Fruit fly (Drosophila melanogaster) whole organism, prepupa: Measurements from ENCODE around the gene CG5541.
A peak's percentile ranks its signal among the peaks of the same experiment; 100 is the strongest.

Experiments used
- Blimp-1 ChIP-seq: fragments of 200-800 bp; sonication (Bioruptor generic); optimal IDR thresholded peaks from 3 replicates; lab custom pipeline; 2017; ENCODE audit warnings: missing biosample characterization, missing genetic modification characterization, mild to moderate bottlenecking, moderate library complexity, missing genetic modification reagents
- CG10669 ChIP-seq: fragments of 200-800 bp; sonication (Bioruptor generic); optimal IDR thresholded peaks from 3 replicates; lab custom pipeline; 2018; ENCODE audit warnings: missing biosample characterization, mild to moderate bottlenecking, missing genetic modification characterization, moderate library complexity
- CG11902 ChIP-seq: fragments of 200-800 bp; sonication (Bioruptor generic); optimal IDR thresholded peaks from 3 replicates; lab custom pipeline; 2016; ENCODE audit warnings: missing biosample characterization, missing genetic modification characterization
- CG15336 ChIP-seq: fragments of 200-800 bp; sonication (Bioruptor generic); IDR thresholded peaks from 2 replicates; pipeline ENCODE4 v1.3.6; 2022; ENCODE audit warnings: missing biosample characterization, missing genetic modification characterization
- CG1621 ChIP-seq: fragments of 200-800 bp; sonication (Bioruptor generic); optimal IDR thresholded peaks from 3 replicates; lab custom pipeline; 2018; ENCODE audit warnings: missing biosample characterization, mild to moderate bottlenecking, missing genetic modification characterization
- CG16779 ChIP-seq: fragments of 200-800 bp; sonication (Bioruptor generic); optimal IDR thresholded peaks from 3 replicates; lab custom pipeline; 2017; ENCODE audit warnings: missing biosample characterization, mild to moderate bottlenecking, missing genetic modification characterization
- CG3032 ChIP-seq: fragments of 200-800 bp; optimal IDR thresholded peaks from 2 replicates; lab custom pipeline; 2019; ENCODE audit warnings: missing biosample characterization, mild to moderate bottlenecking, missing genetic modification characterization, moderate library complexity
- CG31627 ChIP-seq: fragments of 200-800 bp; sonication (Bioruptor generic); optimal IDR thresholded peaks from 3 replicates; lab custom pipeline; 2016; ENCODE audit warnings: missing biosample characterization, missing genetic modification characterization
- CG32006 ChIP-seq: fragments of 200-800 bp; sonication (Bioruptor generic); optimal IDR thresholded peaks from 3 replicates; lab custom pipeline; 2017; ENCODE audit warnings: missing biosample characterization, mild to moderate bottlenecking, missing genetic modification characterization
- CG34406 ChIP-seq: fragments of 200-800 bp; sonication (Bioruptor generic); optimal IDR thresholded peaks from 3 replicates; lab custom pipeline; 2016; ENCODE audit warnings: missing biosample characterization, missing genetic modification characterization
- CG3919 ChIP-seq: fragments of 200-800 bp; sonication (Bioruptor generic); optimal IDR thresholded peaks from 3 replicates; lab custom pipeline; 2016; ENCODE audit warnings: missing biosample characterization, missing genetic modification characterization
- CG4318 ChIP-seq: fragments of 200-800 bp; sonication (Bioruptor generic); optimal IDR thresholded peaks from 3 replicates; lab custom pipeline; 2017; ENCODE audit warnings: missing biosample characterization, mild to moderate bottlenecking, missing genetic modification characterization
- CG6163 ChIP-seq: fragments of 200-800 bp; sonication (Bioruptor generic); IDR thresholded peaks from 3 replicates; pipeline ENCODE4 v1.3.6; 2022; ENCODE audit warnings: missing biosample characterization, missing genetic modification characterization
- CG6276 ChIP-seq: fragments of 200-800 bp; sonication (Bioruptor generic); optimal IDR thresholded peaks from 2 replicates; lab custom pipeline; 2017; ENCODE audit warnings: missing biosample characterization, mild to moderate bottlenecking, missing genetic modification characterization
- CG6792 ChIP-seq: fragments of 200-800 bp; sonication (Bioruptor generic); optimal IDR thresholded peaks from 3 replicates; lab custom pipeline; 2016; ENCODE audit warnings: missing biosample characterization, missing genetic modification characterization
- CG6808 ChIP-seq: fragments of 200-800 bp; sonication (Bioruptor generic); optimal IDR thresholded peaks from 3 replicates; lab custom pipeline; 2017; ENCODE audit warnings: missing biosample characterization, missing genetic modification characterization, mild to moderate bottlenecking, moderate library complexity, missing genetic modification reagents
- CG7368 ChIP-seq: fragments of 200-800 bp; sonication (Bioruptor generic); optimal IDR thresholded peaks from 3 replicates; lab custom pipeline; 2016; ENCODE audit warnings: missing biosample characterization, missing genetic modification characterization
- CG8119 ChIP-seq: fragments of 200-800 bp; sonication (Bioruptor generic); IDR thresholded peaks from 3 replicates; pipeline ENCODE4 v1.3.6; 2022; ENCODE audit warnings: missing biosample characterization, missing genetic modification characterization
- CG8319 ChIP-seq: fragments of 200-800 bp; sonication (Bioruptor generic); optimal IDR thresholded peaks from 3 replicates; lab custom pipeline; 2016; ENCODE audit warnings: missing biosample characterization, missing genetic modification characterization
- CG8632 ChIP-seq: fragments of 200-800 bp; sonication (Bioruptor generic); optimal IDR thresholded peaks from 3 replicates; lab custom pipeline; 2016; ENCODE audit warnings: missing biosample characterization, missing genetic modification characterization
- CG9139 ChIP-seq: fragments of 200-800 bp; sonication (Bioruptor generic); optimal IDR thresholded peaks from 3 replicates; lab custom pipeline; 2017; ENCODE audit warnings: missing biosample characterization, mild to moderate bottlenecking, missing genetic modification characterization
- Eip78C ChIP-seq: fragments of 200-800 bp; sonication (Bioruptor generic); peaks from one replicate; lab custom pipeline; 2016; ENCODE audit warnings: missing biosample characterization, missing genetic modification characterization
- Eip93F ChIP-seq: fragments of 200-800 bp; sonication (Bioruptor generic); optimal IDR thresholded peaks from 2 replicates; lab custom pipeline; 2016; ENCODE audit warnings: missing biosample characterization, mild to moderate bottlenecking, missing genetic modification characterization
- Ets21C ChIP-seq: fragments of 200-800 bp; sonication (Bioruptor generic); optimal IDR thresholded peaks from 3 replicates; lab custom pipeline; 2016; ENCODE audit warnings: missing biosample characterization, missing genetic modification characterization
- Ets96B ChIP-seq: fragments of 200-800 bp; optimal IDR thresholded peaks from 2 replicates; lab custom pipeline; 2019; ENCODE audit warnings: missing biosample characterization, mild to moderate bottlenecking, missing genetic modification characterization, moderate library complexity
- Gug ChIP-seq: fragments of 200-800 bp; sonication (Bioruptor generic); IDR thresholded peaks from 2 replicates; pipeline ENCODE4 v1.3.6; 2022; ENCODE audit warnings: missing biosample characterization, missing genetic modification characterization
- Hr39 ChIP-seq: fragments of 200-800 bp; sonication (Bioruptor generic); optimal IDR thresholded peaks from 2 replicates; lab custom pipeline; 2016; ENCODE audit warnings: missing biosample characterization, missing genetic modification characterization
- Hr4 ChIP-seq: fragments of 200-800 bp; sonication (Bioruptor generic); optimal IDR thresholded peaks from 3 replicates; lab custom pipeline; 2016; ENCODE audit warnings: missing biosample characterization, missing genetic modification characterization
- Lpt ChIP-seq: fragments of 200-800 bp; sonication (Bioruptor generic); optimal IDR thresholded peaks from 3 replicates; lab custom pipeline; 2016; ENCODE audit warnings: missing biosample characterization, missing genetic modification characterization
- Met ChIP-seq: fragments of 200-800 bp; sonication (Bioruptor generic); optimal IDR thresholded peaks from 3 replicates; lab custom pipeline; 2016; ENCODE audit warnings: missing biosample characterization, missing genetic modification characterization
- OdsH ChIP-seq: fragments of 200-800 bp; sonication (Bioruptor generic); optimal IDR thresholded peaks from 3 replicates; lab custom pipeline; 2016; ENCODE audit warnings: missing biosample characterization, missing genetic modification characterization
- Smox ChIP-seq: fragments of 200-800 bp; sonication (Bioruptor generic); optimal IDR thresholded peaks from 3 replicates; lab custom pipeline; 2016; ENCODE audit warnings: missing biosample characterization, missing genetic modification characterization
- Sox102F ChIP-seq: fragments of 200-800 bp; sonication (Bioruptor generic); optimal IDR thresholded peaks from 2 replicates; lab custom pipeline; 2016; ENCODE audit warnings: missing biosample characterization, mild to moderate bottlenecking, missing genetic modification characterization
- achi ChIP-seq: fragments of 200-800 bp; sonication (Bioruptor generic); optimal IDR thresholded peaks from 3 replicates; lab custom pipeline; 2016; ENCODE audit warnings: missing biosample characterization, missing genetic modification characterization
- cyc ChIP-seq: fragments of 200-800 bp; sonication (Bioruptor generic); optimal IDR thresholded peaks from 3 replicates; lab custom pipeline; 2016; ENCODE audit warnings: missing biosample characterization, missing genetic modification characterization
- dac ChIP-seq: fragments of 200-800 bp; sonication (Bioruptor generic); optimal IDR thresholded peaks from 2 replicates; lab custom pipeline; 2017; ENCODE audit warnings: missing biosample characterization, mild to moderate bottlenecking, missing genetic modification characterization
- eg ChIP-seq: fragments of 200-800 bp; sonication (Bioruptor generic); IDR thresholded peaks from 3 replicates; pipeline ENCODE4 v1.3.6; 2022; ENCODE audit warnings: missing biosample characterization, missing genetic modification characterization
- fkh ChIP-seq: fragments of 200-800 bp; sonication (Bioruptor generic); optimal IDR thresholded peaks from 3 replicates; lab custom pipeline; 2017; ENCODE audit warnings: missing biosample characterization, mild to moderate bottlenecking, missing genetic modification characterization, moderate library complexity
- net ChIP-seq: fragments of 200-800 bp; sonication (Bioruptor generic); optimal IDR thresholded peaks from 3 replicates; lab custom pipeline; 2016; ENCODE audit warnings: missing biosample characterization, missing genetic modification characterization
- pdm3 ChIP-seq: fragments of 200-800 bp; sonication (Bioruptor generic); optimal IDR thresholded peaks from 3 replicates; lab custom pipeline; 2016; ENCODE audit warnings: missing biosample characterization, missing genetic modification characterization
- salr ChIP-seq, 2 experiments: fragments of 200-800 bp; sonication (Bioruptor generic); optimal IDR thresholded peaks; 3 replicates each; lab custom pipeline; 2016 to 2018; ENCODE audit warnings: missing biosample characterization in 2 of 2, missing genetic modification characterization in 2 of 2, mild to moderate bottlenecking in 1 of 2
- spab ChIP-seq: fragments of 200-800 bp; sonication (Bioruptor generic); optimal IDR thresholded peaks from 2 replicates; lab custom pipeline; 2017; ENCODE audit warnings: missing biosample characterization, mild to moderate bottlenecking, missing genetic modification characterization, missing genetic modification reagents
- ss ChIP-seq, 2 experiments: fragments of 200-800 bp; sonication (Bioruptor generic); optimal IDR thresholded peaks; 2 replicates in 1 of 2; 3 replicates in 1 of 2; lab custom pipeline; 2017 to 2018; ENCODE audit warnings: mild to moderate bottlenecking in 2 of 2, missing biosample characterization in 2 of 2, missing genetic modification characterization in 2 of 2, moderate library complexity in 1 of 2
- svp ChIP-seq: fragments of 200-800 bp; sonication (Bioruptor generic); peaks from one replicate; lab custom pipeline; 2016; ENCODE audit warnings: missing biosample characterization, missing genetic modification characterization
- topi ChIP-seq: fragments of 200-800 bp; sonication (Bioruptor generic); optimal IDR thresholded peaks from 3 replicates; lab custom pipeline; 2016; ENCODE audit warnings: missing biosample characterization, missing genetic modification characterization
- vri ChIP-seq: fragments of 200-800 bp; sonication (Bioruptor generic); optimal IDR thresholded peaks from 3 replicates; lab custom pipeline; 2016; ENCODE audit warnings: missing biosample characterization, mild to moderate bottlenecking, missing genetic modification characterization

Gene CG5541

dm6 chrX:15078394-15078793 lies 34.5 kb downstream of the CG5541 start:
- TF ChIP-seq achi (GFP tag; lab: Kevin White, UChicago) (no peak), Hr39 (GFP tag; lab: Kevin White, UChicago) (no peak), ss (GFP tag; optimal IDR thresholded peaks at IDR 0.05; lab: Kevin White, UChicago) (peak in 1 of 2 experiments; percentile 51), OdsH (GFP tag; lab: Kevin White, UChicago) (no peak), pdm3 (GFP tag; lab: Kevin White, UChicago) (no peak), fkh (GFP tag; lab: Kevin White, UChicago) (peak; percentile 86), salr (GFP tag; optimal IDR thresholded peaks at IDR 0.05; lab: Kevin White, UChicago) (peak in 1 of 2 experiments; percentile 17), dac (GFP tag; lab: Kevin White, UChicago) (no peak), CG31627 (GFP tag; lab: Kevin White, UChicago) (no peak), CG8319 (GFP tag; lab: Kevin White, UChicago) (no peak), cyc (GFP tag; lab: Kevin White, UChicago) (no peak), Smox (GFP tag; lab: Kevin White, UChicago) (no peak), CG8632 (peak; percentile 5), Eip78C (GFP tag; lab: Kevin White, UChicago) (peak; percentile 71), Lpt (GFP tag; lab: Kevin White, UChicago) (no peak), CG6808 (GFP tag; lab: Kevin White, UChicago) (peak; percentile 36), CG11902 (GFP tag; lab: Kevin White, UChicago) (no peak), CG10669 (peak; percentile 32), CG9139 (GFP tag; lab: Kevin White, UChicago) (peak; percentile 47), CG1621 (tag; lab: Kevin White, UChicago) (peak; percentile 22), CG16779 (tag; lab: Kevin White, UChicago) (no peak), Sox102F (GFP tag; lab: Kevin White, UChicago) (no peak), Eip93F (GFP tag; lab: Kevin White, UChicago) (no peak), CG34406 (GFP tag; lab: Kevin White, UChicago) (no peak), Hr4 (GFP tag; lab: Kevin White, UChicago) (no peak), eg (GFP tag; lab: Robert Waterston, UW) (no peak), Ets21C (no peak), svp (GFP tag; lab: Kevin White, UChicago) (no peak), Gug (no peak), CG4318 (GFP tag; lab: Kevin White, UChicago) (no peak), CG8119 (no peak)

- TF ChIP-seq Blimp-1: no peak
- TF ChIP-seq CG6808 (GFP tag; lab: Kevin White, UChicago): peak; percentile 46
- peak; percentile 62 for TF ChIP-seq Eip93F (GFP tag; lab: Kevin White, UChicago)
- TF ChIP-seq CG8319 (GFP tag; lab: Kevin White, UChicago): peak; percentile 21
- no peak for TF ChIP-seq Met
- TF ChIP-seq Sox102F (GFP tag; lab: Kevin White, UChicago): no peak
- TF ChIP-seq CG10669: peak; percentile 9
- TF ChIP-seq Lpt (GFP tag; lab: Kevin White, UChicago): peak; percentile 5
- peak; percentile 13 for TF ChIP-seq CG32006 (GFP tag; lab: Kevin White, UChicago)
- peak; percentile 49 to 87 for TF ChIP-seq ss (GFP tag; optimal IDR thresholded peaks at IDR 0.05; lab: Kevin White, UChicago)
- TF ChIP-seq CG6792 (GFP tag; lab: Kevin White, UChicago): no peak
- no peak for TF ChIP-seq CG31627 (GFP tag; lab: Kevin White, UChicago)
- TF ChIP-seq Gug: no peak
- TF ChIP-seq Hr39 (GFP tag; lab: Kevin White, UChicago): no peak
- TF ChIP-seq net (GFP tag; lab: Kevin White, UChicago): peak; percentile 25
- TF ChIP-seq Ets96B (tag; lab: Kevin White, UChicago): peak; percentile 23
- TF ChIP-seq CG9139 (GFP tag; lab: Kevin White, UChicago): peak; percentile 59
- TF ChIP-seq CG15336 (GFP tag; lab: Robert Waterston, UW): no peak
- peak; percentile 82 for TF ChIP-seq svp (GFP tag; lab: Kevin White, UChicago)
- TF ChIP-seq CG6276 (GFP tag; lab: Kevin White, UChicago): peak; percentile 75
- TF ChIP-seq CG3032 (tag; lab: Kevin White, UChicago): no peak
- peak; percentile 32 for TF ChIP-seq spab (GFP tag; lab: Kevin White, UChicago)
- TF ChIP-seq CG7368 (GFP tag; lab: Kevin White, UChicago): no peak
- peak; percentile 10 for TF ChIP-seq CG3919
- no peak for TF ChIP-seq salr (GFP tag; optimal IDR thresholded peaks at IDR 0.05; lab: Kevin White, UChicago)
- peak; percentile 86 for TF ChIP-seq vri
- TF ChIP-seq CG16779 (tag; lab: Kevin White, UChicago): peak; percentile 41
- TF ChIP-seq topi (GFP tag; lab: Kevin White, UChicago): no peak
- peak; percentile 48; the same call in 2 of the 3 replicates for TF ChIP-seq CG6163
- TF ChIP-seq CG8119: peak; percentile 37; the same call in 1 of the 3 replicates
- peak; percentile 54 for TF ChIP-seq Eip78C (GFP tag; lab: Kevin White, UChicago)
Measured at dm6 chrX:15079163-15079809, 35.4 kb downstream of the CG5541 start.
